Worm (Caenorhabditis elegans) whole organism, L2 larva: ENCODE results near the gene F38E9.6.

ENCODE experiments used
- Y55F3AM.14 ChIP-seq: fragments of 200-800 bp; sonication (Bioruptor generic); optimal IDR thresholded peaks from 2 replicates; lab custom pipeline; 2018; ENCODE audit warnings: mild to moderate bottlenecking, missing genetic modification characterization, missing compliant biosample characterization
- aly-2 ChIP-seq: fragments of 150-350 bp; optimal IDR thresholded peaks from 2 replicates; lab custom pipeline; 2014; ENCODE audit warnings: missing biosample characterization, missing genetic modification characterization
- ama-1 ChIP-seq: fragments of 150-350 bp; optimal IDR thresholded peaks from 2 replicates; lab custom pipeline; 2018; ENCODE audit warnings: inconsistent platforms
- blmp-1 ChIP-seq: sonication (generic microtip); optimal IDR thresholded peaks from 2 replicates; lab custom pipeline; 2017; ENCODE audit warnings: missing genetic modification characterization, mild to moderate bottlenecking, missing compliant biosample characterization, antibody characterized with exemption, moderate library complexity; ENCODE audit not compliant: insufficient read depth
- elt-1 ChIP-seq: fragments of 150-350 bp; optimal IDR thresholded peaks from 2 replicates; lab custom pipeline; 2014; ENCODE audit warnings: missing biosample characterization, missing genetic modification characterization
- gmeb-1 ChIP-seq: fragments of 150-350 bp; optimal IDR thresholded peaks from 2 replicates; lab custom pipeline; 2014; ENCODE audit warnings: missing biosample characterization, missing genetic modification characterization
- mbf-1 ChIP-seq: sonication (generic microtip); optimal IDR thresholded peaks from 2 replicates; lab custom pipeline; 2017; ENCODE audit warnings: missing biosample characterization, missing genetic modification characterization
- nhr-77 ChIP-seq: fragments of 150-350 bp; optimal IDR thresholded peaks from 2 replicates; lab custom pipeline; 2014; ENCODE audit warnings: missing biosample characterization, missing genetic modification characterization
- peb-1 ChIP-seq: fragments of 150-350 bp; optimal IDR thresholded peaks from 2 replicates; lab custom pipeline; 2014; ENCODE audit warnings: missing biosample characterization, missing genetic modification characterization
- snpc-4 ChIP-seq: fragments of 150-350 bp; optimal IDR thresholded peaks from 2 replicates; lab custom pipeline; 2014; ENCODE audit warnings: missing biosample characterization, missing genetic modification characterization
- unc-62 ChIP-seq: fragments of 150-350 bp; optimal IDR thresholded peaks from 2 replicates; lab custom pipeline; 2014; ENCODE audit warnings: missing biosample characterization, missing genetic modification reagents, missing genetic modification characterization

DNA sequence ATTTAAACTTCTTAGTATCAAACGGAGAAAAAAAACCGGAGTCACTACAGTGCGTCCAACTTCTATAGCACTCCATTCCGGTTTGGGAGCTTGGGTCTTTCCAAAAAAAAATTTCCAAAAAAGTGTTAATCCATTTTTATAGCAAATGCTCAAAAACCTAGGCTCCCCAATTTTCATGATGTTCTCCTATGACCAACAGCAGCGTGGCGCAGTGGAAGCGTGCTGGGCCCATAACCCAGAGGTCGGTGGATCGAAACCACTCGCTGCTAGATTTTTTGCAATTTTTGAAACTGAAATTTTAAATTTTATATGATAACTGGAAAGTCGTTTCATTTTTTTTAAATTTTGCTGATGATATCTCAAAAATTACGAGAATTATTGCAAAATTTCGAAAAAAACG, 8.7 kb downstream of the F38E9.6 start:
- TF ChIP-seq blmp-1 (tag; lab: Kevin White, UChicago) = no peak
- no peak for TF ChIP-seq aly-2 (tag; lab: Kevin White, UChicago)
- no peak for TF ChIP-seq nhr-77 (tag; lab: Kevin White, UChicago)
- no peak for TF ChIP-seq Y55F3AM.14 (GFP tag; lab: Kevin White, UChicago)
- no peak for TF ChIP-seq mbf-1 (tag; lab: Kevin White, UChicago)
- no peak for TF ChIP-seq ama-1 (lab: Kevin White, UChicago)
- TF ChIP-seq unc-62 (GFP tag; lab: Kevin White, UChicago) = no peak
- TF ChIP-seq gmeb-1 (tag; lab: Kevin White, UChicago) = no peak
- TF ChIP-seq elt-1 = no peak
- no peak for TF ChIP-seq peb-1 (tag; lab: Kevin White, UChicago)
- no peak for TF ChIP-seq snpc-4 (tag; lab: Kevin White, UChicago)
